Fruit fly (Drosophila melanogaster) whole organism, embryonic: Measurements from ENCODE around the gene CG4597.

ENCODE experiments used
- Aef1 ChIP-seq: fragments of 200-800 bp; sonication (Bioruptor generic); IDR thresholded peaks from 3 replicates; pipeline ENCODE4 v1.3.6; 2022; ENCODE audit warnings: missing biosample characterization, missing genetic modification characterization
- Atf6 ChIP-seq: fragments of 200-800 bp; sonication (Bioruptor generic); IDR thresholded peaks from 2 replicates; pipeline ENCODE4 v1.3.6; 2022; ENCODE audit warnings: missing biosample characterization, missing genetic modification characterization
- Blimp-1 ChIP-seq: fragments of 200-800 bp; sonication (Bioruptor generic); optimal IDR thresholded peaks from 3 replicates; lab custom pipeline; 2018; ENCODE audit warnings: missing biosample characterization, missing genetic modification characterization, mild to moderate bottlenecking, moderate library complexity, missing genetic modification reagents
- CG10959 ChIP-seq: fragments of 200-800 bp; sonication (Bioruptor generic); IDR thresholded peaks from 2 replicates; pipeline ENCODE4 v1.3.6; 2022; ENCODE audit warnings: missing biosample characterization, missing genetic modification characterization
- CG10979 ChIP-seq: fragments of 200-800 bp; sonication (Bioruptor generic); optimal IDR thresholded peaks from 2 replicates; lab custom pipeline; 2018; ENCODE audit warnings: missing biosample characterization, mild to moderate bottlenecking, missing genetic modification characterization, moderate library complexity
- CG11456 ChIP-seq: fragments of 200-800 bp; sonication (Bioruptor generic); IDR thresholded peaks from 3 replicates; pipeline ENCODE4 v1.3.6; 2022; ENCODE audit warnings: missing biosample characterization, missing genetic modification characterization
- CG11560 ChIP-seq: fragments of 200-800 bp; sonication (Bioruptor generic); IDR thresholded peaks from 3 replicates; pipeline ENCODE4 v1.3.6; 2022; ENCODE audit warnings: missing biosample characterization, missing genetic modification characterization
- CG12236 ChIP-seq: fragments of 200-800 bp; sonication (Bioruptor generic); optimal IDR thresholded peaks from 2 replicates; lab custom pipeline; 2016; ENCODE audit warnings: missing biosample characterization, missing genetic modification characterization
- CG12391 ChIP-seq: fragments of 200-800 bp; sonication (Bioruptor generic); optimal IDR thresholded peaks from 3 replicates; lab custom pipeline; 2018; ENCODE audit warnings: missing biosample characterization, mild to moderate bottlenecking, missing genetic modification characterization, moderate library complexity
- CG14710 ChIP-seq: fragments of 200-800 bp; sonication (Bioruptor generic); optimal IDR thresholded peaks from 3 replicates; lab custom pipeline; 2019; ENCODE audit warnings: missing biosample characterization, mild to moderate bottlenecking, missing genetic modification characterization, moderate library complexity
- CG17568 ChIP-seq: fragments of 200-800 bp; sonication (Bioruptor generic); optimal IDR thresholded peaks from 2 replicates; lab custom pipeline; 2018; ENCODE audit warnings: missing biosample characterization, mild to moderate bottlenecking, missing genetic modification characterization, moderate library complexity
- CG1832 ChIP-seq: fragments of 200-800 bp; sonication (Bioruptor generic); optimal IDR thresholded peaks from 2 replicates; lab custom pipeline; 2017; ENCODE audit warnings: missing biosample characterization, mild to moderate bottlenecking, missing genetic modification characterization, inconsistent platforms
- CG2116 ChIP-seq: fragments of 200-800 bp; sonication (Bioruptor generic); optimal IDR thresholded peaks from 3 replicates; lab custom pipeline; 2018; ENCODE audit warnings: missing biosample characterization, mild to moderate bottlenecking, missing genetic modification characterization
- CG2202 ChIP-seq: fragments of 200-800 bp; sonication (Bioruptor generic); optimal IDR thresholded peaks from 2 replicates; lab custom pipeline; 2018; ENCODE audit warnings: missing biosample characterization, mild to moderate bottlenecking, missing genetic modification characterization
- CG3847 ChIP-seq: fragments of 200-800 bp; sonication (Bioruptor generic); IDR thresholded peaks from 2 replicates; pipeline ENCODE4 v1.3.6; 2022; ENCODE audit warnings: missing biosample characterization, missing genetic modification characterization
- CG4282 ChIP-seq: fragments of 200-800 bp; sonication (Bioruptor generic); optimal IDR thresholded peaks from 2 replicates; lab custom pipeline; 2016; ENCODE audit warnings: missing biosample characterization, missing genetic modification characterization
- CG4424 ChIP-seq: fragments of 200-800 bp; sonication (Bioruptor generic); optimal IDR thresholded peaks from 3 replicates; lab custom pipeline; 2016; ENCODE audit warnings: missing biosample characterization, missing genetic modification characterization
- CG5953 ChIP-seq: fragments of 200-800 bp; sonication (Bioruptor generic); IDR thresholded peaks from 2 replicates; pipeline ENCODE4 v1.3.6; 2022; ENCODE audit warnings: missing biosample characterization, missing genetic modification characterization
- CG6272 ChIP-seq: fragments of 200-800 bp; sonication (Bioruptor generic); IDR thresholded peaks from 2 replicates; pipeline ENCODE4 v1.3.6; 2022; ENCODE audit warnings: missing biosample characterization, missing genetic modification characterization
- CG8089 ChIP-seq: fragments of 200-800 bp; sonication (Bioruptor generic); optimal IDR thresholded peaks from 3 replicates; lab custom pipeline; 2016; ENCODE audit warnings: missing biosample characterization, missing genetic modification characterization
- CG8944 ChIP-seq: fragments of 200-800 bp; sonication (Bioruptor generic); optimal IDR thresholded peaks from 3 replicates; lab custom pipeline; 2016; ENCODE audit warnings: missing biosample characterization, missing genetic modification characterization
- CG9727 ChIP-seq: fragments of 200-800 bp; sonication (Bioruptor generic); optimal IDR thresholded peaks from 3 replicates; lab custom pipeline; 2017; ENCODE audit warnings: missing biosample characterization, mild to moderate bottlenecking, missing genetic modification characterization
- CG9876 ChIP-seq: fragments of 200-800 bp; sonication (Bioruptor generic); optimal IDR thresholded peaks from 2 replicates; lab custom pipeline; 2016; ENCODE audit warnings: missing biosample characterization, missing genetic modification characterization
- CHES-1-like ChIP-seq: fragments of 200-800 bp; sonication (Bioruptor generic); optimal IDR thresholded peaks from 2 replicates; lab custom pipeline; 2016; ENCODE audit warnings: missing biosample characterization, missing genetic modification characterization
- CoRest ChIP-seq: fragments of 200-800 bp; sonication (Bioruptor generic); optimal IDR thresholded peaks from 3 replicates; lab custom pipeline; 2018; ENCODE audit warnings: missing biosample characterization, mild to moderate bottlenecking, missing genetic modification characterization, moderate library complexity
- D19B ChIP-seq: fragments of 200-800 bp; sonication (Bioruptor generic); optimal IDR thresholded peaks from 2 replicates; lab custom pipeline; 2017; ENCODE audit warnings: missing biosample characterization, mild to moderate bottlenecking, missing genetic modification characterization
- Gsc ChIP-seq: fragments of 200-800 bp; sonication (Bioruptor generic); IDR thresholded peaks from 2 replicates; pipeline ENCODE4 v1.3.6; 2022; ENCODE audit warnings: missing biosample characterization, missing genetic modification characterization
- Gug ChIP-seq: fragments of 200-800 bp; sonication (Bioruptor generic); IDR thresholded peaks from 4 replicates; pipeline ENCODE4 v1.3.6; 2022; ENCODE audit warnings: missing biosample characterization, missing genetic modification characterization
- Hr51 ChIP-seq, 2 experiments: fragments of 200-800 bp; sonication (Bioruptor generic); optimal IDR thresholded peaks; 2 replicates in 1 of 2; 3 replicates in 1 of 2; lab custom pipeline; 2016 to 2018; ENCODE audit warnings: missing biosample characterization in 2 of 2, missing genetic modification characterization in 2 of 2, mild to moderate bottlenecking in 1 of 2, moderate library complexity in 1 of 2
- Lhr ChIP-seq: fragments of 200-800 bp; sonication (Bioruptor generic); optimal IDR thresholded peaks from 3 replicates; lab custom pipeline; 2017; ENCODE audit warnings: mild to moderate bottlenecking, missing biosample characterization, missing genetic modification reagents, missing genetic modification characterization
- Lim3 ChIP-seq: fragments of 200-800 bp; sonication (Bioruptor generic); IDR thresholded peaks from 2 replicates; pipeline ENCODE4 v1.3.6; 2022; ENCODE audit warnings: missing biosample characterization, missing genetic modification characterization
- Spps ChIP-seq: fragments of 200-800 bp; sonication (Bioruptor generic); optimal IDR thresholded peaks from 2 replicates; lab custom pipeline; 2018; ENCODE audit warnings: missing biosample characterization, mild to moderate bottlenecking, missing genetic modification characterization
- Ssrp ChIP-seq: fragments of 200-800 bp; sonication (Bioruptor generic); optimal IDR thresholded peaks from 2 replicates; lab custom pipeline; 2018; ENCODE audit warnings: missing biosample characterization, mild to moderate bottlenecking, missing genetic modification characterization, moderate library complexity
- Usf ChIP-seq: fragments of 200-800 bp; sonication (Bioruptor generic); optimal IDR thresholded peaks from 2 replicates; lab custom pipeline; 2017; ENCODE audit warnings: missing genotype, missing biosample characterization, missing genetic modification characterization
- ab ChIP-seq: fragments of 200-800 bp; sonication (Bioruptor generic); optimal IDR thresholded peaks from 2 replicates; lab custom pipeline; 2016; ENCODE audit warnings: missing biosample characterization, missing genetic modification characterization
- amos ChIP-seq: fragments of 200-800 bp; sonication (Bioruptor generic); IDR thresholded peaks from 2 replicates; pipeline ENCODE4 v1.3.6; 2022; ENCODE audit warnings: missing biosample characterization, missing genetic modification characterization; ENCODE audit not compliant: partially characterized antibody
- bowl ChIP-seq: fragments of 200-800 bp; sonication (Bioruptor generic); IDR thresholded peaks from 2 replicates; pipeline ENCODE4 v1.3.6; 2022; ENCODE audit warnings: missing biosample characterization, missing genetic modification characterization
- dimm ChIP-seq: fragments of 200-800 bp; sonication (Bioruptor generic); IDR thresholded peaks from 2 replicates; pipeline ENCODE4 v1.3.6; 2022; ENCODE audit warnings: missing biosample characterization, missing genetic modification characterization
- fd96Cb ChIP-seq: fragments of 200-800 bp; sonication (Bioruptor generic); optimal IDR thresholded peaks from 2 replicates; lab custom pipeline; 2018; ENCODE audit warnings: missing biosample characterization, mild to moderate bottlenecking, missing genetic modification characterization, moderate library complexity
- h ChIP-seq: fragments of >200 bp; optimal IDR thresholded peaks from 2 replicates; lab custom pipeline; 2017
- nau ChIP-seq: fragments of 200-800 bp; sonication (Bioruptor generic); optimal IDR thresholded peaks from 3 replicates; lab custom pipeline; 2017; ENCODE audit warnings: missing biosample characterization, mild to moderate bottlenecking, missing genetic modification characterization, missing genetic modification reagents
- oc ChIP-seq: fragments of 200-800 bp; sonication (Bioruptor generic); optimal IDR thresholded peaks from 2 replicates; lab custom pipeline; 2018; ENCODE audit warnings: missing biosample characterization, mild to moderate bottlenecking, missing genetic modification characterization, moderate library complexity
- odd ChIP-seq: fragments of 200-800 bp; sonication (Bioruptor generic); optimal IDR thresholded peaks from 2 replicates; lab custom pipeline; 2017; ENCODE audit warnings: missing biosample characterization, mild to moderate bottlenecking, missing genetic modification characterization
- onecut ChIP-seq: fragments of 200-800 bp; sonication (Bioruptor generic); IDR thresholded peaks from 2 replicates; pipeline ENCODE4 v1.3.6; 2022; ENCODE audit warnings: missing biosample characterization, missing genetic modification characterization
- pan ChIP-seq, 4 experiments: fragments of >200 bp in 3 of 4; fragments of 200-800 bp in 1 of 4; sonication (Bioruptor generic) in 1 of 4; optimal IDR thresholded peaks in 3 of 4; IDR thresholded peaks in 1 of 4; 2 replicates each; pipeline versions ENCODE4 v1.3.6 to Lab custom; 2017 to 2022; ENCODE audit warnings: missing biosample characterization in 2 of 4, missing genetic modification characterization in 2 of 4, mixed read lengths in 1 of 4
- sd ChIP-seq: fragments of 200-800 bp; sonication (Bioruptor generic); optimal IDR thresholded peaks from 3 replicates; lab custom pipeline; 2018; ENCODE audit warnings: missing biosample characterization, mild to moderate bottlenecking, missing genetic modification characterization, moderate library complexity
- shn ChIP-seq: fragments of 200-800 bp; sonication (Bioruptor generic); optimal IDR thresholded peaks from 3 replicates; lab custom pipeline; 2016; ENCODE audit warnings: missing biosample characterization, missing genetic modification characterization
- sr ChIP-seq: fragments of 200-800 bp; sonication (Bioruptor generic); IDR thresholded peaks from 3 replicates; pipeline ENCODE4 v1.3.6; 2022; ENCODE audit warnings: missing biosample characterization, missing genetic modification characterization
- z ChIP-seq: fragments of 200-800 bp; sonication (Bioruptor generic); IDR thresholded peaks from 3 replicates; pipeline ENCODE4 v1.3.6; 2022; ENCODE audit warnings: missing biosample characterization, missing genetic modification characterization

The CG4597 gene

DNA sequence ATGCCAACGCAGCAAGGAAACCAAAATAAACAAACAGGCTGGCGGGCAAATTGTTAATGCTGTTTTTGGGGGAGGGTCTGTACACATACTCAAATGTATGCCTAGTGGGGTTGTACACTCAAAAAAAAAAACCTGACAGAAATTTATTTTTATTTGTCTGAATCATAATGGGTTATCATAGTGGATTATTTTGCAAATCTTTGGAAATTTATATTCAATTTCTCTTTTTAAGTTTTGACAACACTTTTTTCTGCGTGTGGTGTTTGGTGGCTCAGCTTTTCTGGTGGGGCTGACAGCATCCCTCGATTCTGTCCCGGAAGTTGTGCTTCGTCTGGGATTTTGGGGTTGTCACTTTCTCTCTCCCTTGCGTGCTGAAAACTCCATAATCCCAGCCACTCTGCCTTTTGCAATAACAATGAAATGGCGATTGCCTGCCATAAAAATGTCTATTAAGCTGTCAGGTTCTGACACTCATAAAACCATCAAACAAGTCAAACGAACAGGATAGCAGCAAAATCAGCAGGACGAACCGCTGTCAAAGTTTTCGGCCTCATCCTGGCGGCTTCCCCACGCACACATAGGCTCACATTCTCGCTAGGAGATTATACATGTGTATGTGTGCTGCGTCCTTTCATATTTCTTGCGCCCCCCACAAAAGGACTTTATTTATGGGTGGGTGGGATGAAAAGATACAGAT, 25.8 kb downstream of the CG4597 start (continued):
- TF ChIP-seq CG1832 (GFP tag; lab: Kevin White, UChicago) (no peak), fd96Cb (tag; lab: Kevin White, UChicago) (peak; percentile 61), D19B (peak; percentile 51), CoRest (tag; lab: Kevin White, UChicago) (peak; percentile 55), Spps (tag; lab: Kevin White, UChicago) (peak; percentile 2), Hr51 (GFP tag; optimal IDR thresholded peaks at IDR 0.05; lab: Kevin White, UChicago) (peak; percentile 54 to 85), amos (GFP tag; lab: Robert Waterston, UW) (no peak), Gug (peak; percentile 68), oc (tag; lab: Kevin White, UChicago) (peak; percentile 65), pan (optimal IDR thresholded peaks at IDR 0.05; lab: Kevin White, UChicago) (no peak), pan (GFP tag; optimal IDR thresholded peaks at IDR 0.05 in 1 of 2, IDR thresholded peaks at IDR 0.05 in 1 of 2) (no peak), onecut (GFP tag; lab: Robert Waterston, UW) (peak; percentile 77), Atf6 (peak; percentile 86), CG4424 (GFP tag; lab: Kevin White, UChicago) (peak; percentile 65), CG2116 (GFP tag; lab: Kevin White, UChicago) (peak; percentile 5), CG10959 (GFP tag; lab: Robert Waterston, UW) (peak; percentile 51), CG5953 (peak; percentile 77), z (no peak), Aef1 (GFP tag; lab: Robert Waterston, UW) (no peak; the same call in 1 of the 3 replicates), Blimp-1 (GFP tag; lab: Kevin White, UChicago) (peak; percentile 74), Gsc (GFP tag; lab: Robert Waterston, UW) (no peak), CG6272 (GFP tag; lab: Robert Waterston, UW) (peak; percentile 63; the same call in 1 of the 2 replicates), CG11560 (tag; lab: Robert Waterston, UW) (peak; percentile 67; the same call in 2 of the 3 replicates), Lim3 (GFP tag; lab: Robert Waterston, UW) (no peak), sr (no peak), sd (tag; lab: Kevin White, UChicago) (no peak), CG4282 (GFP tag; lab: Kevin White, UChicago) (peak; percentile 26), CG11456 (peak; percentile 81), ab (GFP tag; lab: Kevin White, UChicago) (no peak), CG3847 (peak; percentile 67; the same call in 1 of the 2 replicates), h (lab: Kevin White, UChicago) (no peak), shn (peak; percentile 51), CG8089 (peak; percentile 54), CG8944 (GFP tag; lab: Kevin White, UChicago) (peak; percentile 49), CG17568 (no peak), Usf (GFP tag; lab: Kevin White, UChicago) (no peak), CG9727 (GFP tag; lab: Kevin White, UChicago) (peak; percentile 70), odd (GFP tag; lab: Kevin White, UChicago) (peak; percentile 45), bowl (GFP tag; lab: Robert Waterston, UW) (0 out of 2 replicates have a peak, but pooled peaks have one; percentile 21), dimm (GFP tag; lab: Robert Waterston, UW) (0 out of 2 replicates have a peak, but pooled peaks have one; percentile 58), CG2202 (no peak), CHES-1-like (peak; percentile 73), CG12236 (peak; percentile 48), CG9876 (peak; percentile 35), CG14710 (tag; lab: Kevin White, UChicago) (peak; percentile 51), Ssrp (tag; lab: Kevin White, UChicago) (peak; percentile 58), CG12391 (peak; percentile 75), CG10979 (tag; lab: Kevin White, UChicago) (peak; percentile 66), nau (GFP tag; lab: Kevin White, UChicago) (no peak), Lhr (GFP tag; lab: Kevin White, UChicago) (peak; percentile 6)
